Worm (Caenorhabditis elegans) whole organism, L1 larva: ENCODE data around the gene gst-33.

ENCODE experiments used
- C34B4.2 ChIP-seq: sonication (generic microtip); optimal IDR thresholded peaks from 2 replicates; lab custom pipeline; 2017; ENCODE audit warnings: mild to moderate bottlenecking, missing genetic modification characterization, missing compliant biosample characterization
- F16B12.6 ChIP-seq: fragments of 150-350 bp; optimal IDR thresholded peaks from 2 replicates; lab custom pipeline; 2014; ENCODE audit warnings: missing biosample characterization, missing genetic modification characterization
- Y116A8C.19 ChIP-seq: sonication (generic microtip); optimal IDR thresholded peaks from 2 replicates; lab custom pipeline; 2016; ENCODE audit warnings: missing compliant biosample characterization, missing genetic modification characterization, borderline replicate concordance
- alr-1 ChIP-seq: fragments of 200-800 bp; sonication (Bioruptor generic); optimal IDR thresholded peaks from 2 replicates; lab custom pipeline; 2018; ENCODE audit warnings: borderline replicate concordance, mild to moderate bottlenecking, missing genetic modification characterization, missing compliant biosample characterization
- ama-1 ChIP-seq: fragments of 150-350 bp; optimal IDR thresholded peaks from 2 replicates; lab custom pipeline; 2014
- ceh-8 ChIP-seq: fragments of 200-800 bp; sonication (Bioruptor generic); optimal IDR thresholded peaks from 2 replicates; lab custom pipeline; 2018; ENCODE audit warnings: mild to moderate bottlenecking, missing genetic modification characterization, moderate library complexity, missing compliant biosample characterization
- ceh-90 ChIP-seq: sonication (generic microtip); optimal IDR thresholded peaks from 2 replicates; lab custom pipeline; 2016; ENCODE audit warnings: missing genetic modification characterization, missing compliant biosample characterization
- dpl-1 ChIP-seq, 3 experiments: fragments of 150-350 bp in 2 of 3; sonication (generic microtip) in 1 of 3; optimal IDR thresholded peaks; 2 replicates each; lab custom pipeline; 2014 to 2017; ENCODE audit warnings: missing biosample characterization in 3 of 3, missing genetic modification characterization in 3 of 3, missing genetic modification reagents in 3 of 3
- efl-1 ChIP-seq, 4 experiments: fragments of 150-350 bp; optimal IDR thresholded peaks in 3 of 4; peaks in 1 of 4; 1 replicate in 1 of 4; 2 replicates in 3 of 4; lab custom pipeline; 2014; ENCODE audit warnings: missing biosample characterization in 2 of 4, missing genetic modification characterization in 2 of 4, missing genetic modification reagents in 2 of 4
- ets-5 ChIP-seq: fragments of 200-800 bp; sonication (Bioruptor generic); IDR thresholded peaks from 2 replicates; pipeline ENCODE4 v1.3.6; 2022; ENCODE audit warnings: missing genetic modification characterization, missing compliant biosample characterization
- fkh-10 ChIP-seq: sonication (generic microtip); optimal IDR thresholded peaks from 2 replicates; lab custom pipeline; 2017; ENCODE audit warnings: missing biosample characterization, missing genetic modification reagents, missing genetic modification characterization
- fos-1 ChIP-seq: fragments of 150-350 bp; optimal IDR thresholded peaks from 2 replicates; lab custom pipeline; 2014; ENCODE audit warnings: missing biosample characterization, missing genetic modification characterization
- hlh-17 ChIP-seq: fragments of 200-800 bp; sonication (Bioruptor generic); optimal IDR thresholded peaks from 2 replicates; lab custom pipeline; 2018; ENCODE audit warnings: missing genetic modification characterization, mild to moderate bottlenecking, missing compliant biosample characterization, moderate library complexity, borderline replicate concordance
- hpl-2 ChIP-seq: fragments of 150-350 bp; optimal IDR thresholded peaks from 2 replicates; lab custom pipeline; 2014; ENCODE audit warnings: missing biosample characterization, missing genetic modification reagents, missing genetic modification characterization
- isw-1 ChIP-seq: fragments of 200-800 bp; sonication (Bioruptor generic); IDR thresholded peaks from 2 replicates; pipeline ENCODE4 v1.3.6; 2022; ENCODE audit warnings: missing genetic modification characterization, missing compliant biosample characterization
- lir-3 ChIP-seq: sonication (generic microtip); optimal IDR thresholded peaks from 2 replicates; lab custom pipeline; 2016; ENCODE audit warnings: mild to moderate bottlenecking, missing genetic modification characterization, moderate library complexity, missing compliant biosample characterization; ENCODE audit not compliant: poor library complexity
- mdl-1 ChIP-seq, 2 experiments: fragments of 150-350 bp; optimal IDR thresholded peaks; 2 replicates each; lab custom pipeline; 2014 to 2017; ENCODE audit warnings: missing biosample characterization in 2 of 2, missing genetic modification characterization in 2 of 2, inconsistent platforms in 1 of 2
- mep-1 ChIP-seq: fragments of 150-350 bp; optimal IDR thresholded peaks from 2 replicates; lab custom pipeline; 2014; ENCODE audit warnings: missing biosample characterization, missing genetic modification characterization
- nhr-11 ChIP-seq: fragments of 150-350 bp; optimal IDR thresholded peaks from 2 replicates; lab custom pipeline; 2014; ENCODE audit warnings: missing biosample characterization, missing genetic modification characterization
- nhr-84 ChIP-seq: sonication (generic microtip); optimal IDR thresholded peaks from 2 replicates; lab custom pipeline; 2017; ENCODE audit warnings: missing biosample characterization, missing genetic modification characterization
- nhr-85 ChIP-seq: sonication (generic microtip); peaks from one replicate; lab custom pipeline; 2016; ENCODE audit warnings: missing genetic modification characterization, inconsistent platforms, missing compliant biosample characterization
- rnt-1 ChIP-seq: sonication (generic microtip); optimal IDR thresholded peaks from 2 replicates; lab custom pipeline; 2016; ENCODE audit warnings: mild to moderate bottlenecking, missing genetic modification characterization, moderate library complexity, missing compliant biosample characterization
- snpc-4 ChIP-seq: fragments of 150-350 bp; optimal IDR thresholded peaks from 2 replicates; lab custom pipeline; 2014; ENCODE audit warnings: missing biosample characterization, missing genetic modification characterization
- snu-23 ChIP-seq: sonication (generic microtip); optimal IDR thresholded peaks from 2 replicates; lab custom pipeline; 2016; ENCODE audit warnings: missing genetic modification characterization, missing compliant biosample characterization
- sox-4 ChIP-seq: sonication (generic microtip); optimal IDR thresholded peaks from 2 replicates; lab custom pipeline; 2016; ENCODE audit warnings: missing genetic modification characterization, missing compliant biosample characterization
- swsn-7 ChIP-seq: sonication (generic microtip); optimal IDR thresholded peaks from 2 replicates; lab custom pipeline; 2016; ENCODE audit warnings: missing genetic modification characterization, missing compliant biosample characterization
- tlp-1 ChIP-seq: fragments of 150-350 bp; optimal IDR thresholded peaks from 2 replicates; lab custom pipeline; 2014; ENCODE audit warnings: missing biosample characterization, missing genetic modification characterization
- unc-62 ChIP-seq: fragments of 150-350 bp; optimal IDR thresholded peaks from 2 replicates; lab custom pipeline; 2014; ENCODE audit warnings: missing biosample characterization, missing genetic modification reagents, missing genetic modification characterization
- unc-98 ChIP-seq: fragments of 200-800 bp; sonication (Bioruptor generic); IDR thresholded peaks from 2 replicates; pipeline ENCODE4 v1.3.6; 2022; ENCODE audit warnings: missing genetic modification characterization, missing compliant biosample characterization
- xbp-1 ChIP-seq: sonication (generic microtip); optimal IDR thresholded peaks from 2 replicates; lab custom pipeline; 2016; ENCODE audit warnings: missing genetic modification characterization, missing compliant biosample characterization
- zag-1 ChIP-seq: fragments of 150-350 bp; optimal IDR thresholded peaks from 2 replicates; lab custom pipeline; 2014; ENCODE audit warnings: missing biosample characterization, missing genetic modification characterization
- zip-4 ChIP-seq: fragments of 200-800 bp; sonication (Bioruptor generic); optimal IDR thresholded peaks from 2 replicates; lab custom pipeline; 2018; ENCODE audit warnings: mild to moderate bottlenecking, missing genetic modification characterization, moderate library complexity, missing compliant biosample characterization
- ztf-11 ChIP-seq, 2 experiments: sonication (generic microtip); optimal IDR thresholded peaks; 2 replicates each; lab custom pipeline; 2016 to 2017; ENCODE audit warnings: missing genetic modification characterization in 2 of 2, missing biosample characterization in 1 of 2, missing compliant biosample characterization in 1 of 2
- ztf-4 ChIP-seq: fragments of 150-350 bp; optimal IDR thresholded peaks from 2 replicates; lab custom pipeline; 2014; ENCODE audit warnings: missing biosample characterization, missing genetic modification characterization

The gst-33 gene

DNA sequence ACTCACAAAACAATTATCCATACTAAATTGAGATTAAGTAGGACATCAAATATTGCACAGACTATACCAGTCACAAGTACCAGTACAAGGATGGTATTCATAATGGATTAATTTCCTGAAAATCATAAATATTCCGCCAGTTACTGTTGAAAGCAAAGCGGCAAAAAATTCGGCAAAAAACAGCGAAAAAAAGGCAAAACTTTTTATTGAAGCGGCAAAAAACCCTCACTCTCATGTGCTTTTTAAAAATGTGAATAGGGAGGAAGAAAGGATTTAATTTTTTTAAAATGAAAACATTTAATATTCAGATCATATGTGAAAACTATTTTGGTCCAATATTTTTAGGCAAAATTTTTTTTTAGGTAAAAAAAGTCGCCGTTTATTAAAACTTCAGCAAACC, 2.4 kb upstream of the gst-33 start, which contains the start of gene srbc-29:
Gene srbc-29 (minus strand): TSS at position 101 of the 400 bp plus-strand sequence.
- TF ChIP-seq ama-1 (lab: Kevin White, UChicago) = no peak
- no peak for TF ChIP-seq nhr-85
- TF ChIP-seq fkh-10 (GFP tag; lab: Kevin White, UChicago) = no peak
- no peak for TF ChIP-seq dpl-1 (GFP tag; optimal IDR thresholded peaks at IDR 0.05; lab: Kevin White, UChicago)
- TF ChIP-seq mdl-1 (tag; optimal IDR thresholded peaks at IDR 0.05; lab: Kevin White, UChicago) = no peak
- no peak for TF ChIP-seq F16B12.6 (tag; lab: Kevin White, UChicago)
- no peak for TF ChIP-seq C34B4.2 (tag; lab: Kevin White, UChicago)
- no peak for TF ChIP-seq hpl-2 (GFP tag; lab: Kevin White, UChicago)
- TF ChIP-seq nhr-11 (tag; lab: Kevin White, UChicago) = no peak
- no peak for TF ChIP-seq rnt-1 (tag; lab: Kevin White, UChicago)
- no peak for TF ChIP-seq hlh-17 (GFP tag; lab: Kevin White, UChicago)
- no peak for TF ChIP-seq lir-3 (tag; lab: Kevin White, UChicago)
- no peak for TF ChIP-seq alr-1 (tag; lab: Kevin White, UChicago)
- TF ChIP-seq tlp-1 (tag; lab: Kevin White, UChicago) = no peak
- no peak for TF ChIP-seq ceh-8 (GFP tag; lab: Kevin White, UChicago)
- TF ChIP-seq zag-1 (tag; lab: Kevin White, UChicago) = no peak
- no peak for TF ChIP-seq ets-5 (GFP tag; lab: Robert Waterston, UW)

DNA sequence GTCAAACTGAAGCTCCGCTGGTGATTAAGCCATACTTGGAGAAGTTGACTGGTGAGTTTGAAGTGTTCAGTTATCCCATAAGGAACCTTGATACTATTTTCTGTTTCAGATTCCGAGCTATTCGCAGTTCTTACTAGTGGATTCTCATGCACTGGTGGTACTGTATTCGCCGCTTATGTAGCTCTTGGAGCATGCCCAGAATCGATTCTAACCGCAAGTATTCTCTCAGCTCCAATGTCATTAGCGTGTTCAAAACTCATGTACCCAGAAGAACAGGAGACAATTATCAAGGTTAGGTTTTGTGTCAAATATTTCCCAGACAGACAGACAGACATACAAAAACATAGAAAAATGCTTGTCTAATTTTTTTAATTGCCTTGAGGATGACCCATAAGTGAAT, 3.5 kb downstream of the gst-33 start:
- TF ChIP-seq Y116A8C.19 (tag; lab: Kevin White, UChicago) (no peak), ceh-90 (tag; lab: Kevin White, UChicago) (no peak), isw-1 (GFP tag; lab: Robert Waterston, UW) (no peak)

DNA sequence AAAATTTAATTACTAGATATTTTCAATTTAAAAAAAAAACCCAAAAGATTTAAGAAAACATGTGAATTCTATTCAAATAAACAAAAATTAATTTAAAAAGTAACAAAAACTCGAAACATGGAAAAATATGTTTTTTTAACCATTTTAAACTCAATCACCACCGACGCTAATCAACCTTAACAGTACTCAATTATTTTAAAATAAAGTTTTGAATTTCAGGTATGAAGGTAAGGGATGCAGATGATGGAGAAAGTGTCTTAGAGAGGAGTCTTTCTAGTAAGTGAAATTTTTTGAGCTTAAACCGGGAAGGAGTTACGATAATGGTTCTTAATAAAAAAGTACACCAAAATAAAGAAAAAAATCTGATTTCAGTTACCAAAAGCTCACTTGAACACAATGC, 4.8 kb downstream of the gst-33 start, which contains the start of gene slc-28.1:
Gene slc-28.1 (plus strand): TSS at position 301 of the 400 bp plus-strand sequence.
- TF ChIP-seq ztf-4 (tag; lab: Kevin White, UChicago) (no peak), sox-4 (tag; lab: Kevin White, UChicago) (no peak), F16B12.6 (tag; lab: Kevin White, UChicago) (no peak), efl-1 (optimal IDR thresholded peaks at IDR 0.05; lab: Kevin White, UChicago) (no peak), efl-1 (GFP tag; optimal IDR thresholded peaks at IDR 0.05 in 1 of 2; lab: Kevin White, UChicago) (peak in 1 of 2 experiments; percentile 34)

DNA sequence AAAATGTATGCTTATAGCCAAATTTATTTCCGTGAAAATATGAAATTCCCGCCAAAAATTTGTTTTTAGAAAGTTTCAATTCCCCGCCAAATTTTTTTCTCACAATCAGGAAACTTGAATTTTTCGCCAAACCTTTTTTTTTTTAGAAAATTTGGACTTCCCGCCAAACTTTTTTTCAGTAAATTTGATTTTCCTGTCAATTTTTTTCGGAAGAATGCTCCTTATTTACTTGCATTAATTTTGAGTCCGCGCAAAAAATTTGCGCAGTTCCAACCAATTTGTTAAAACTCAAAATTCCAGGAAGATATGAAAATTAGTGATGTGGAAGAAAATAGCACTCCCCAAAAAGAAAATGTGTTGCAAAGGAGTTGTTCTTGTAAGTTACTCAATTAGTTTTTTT, 8.4 kb downstream of the gst-33 start, which contains the start of gene slc-28.2:
Gene slc-28.2 (plus strand): TSS at position 301 of the 400 bp plus-strand sequence.
- TF ChIP-seq snu-23 (no peak), nhr-84 (tag; lab: Kevin White, UChicago) (no peak), ceh-8 (GFP tag; lab: Kevin White, UChicago) (no peak), snpc-4 (tag; lab: Kevin White, UChicago) (no peak), mdl-1 (tag; optimal IDR thresholded peaks at IDR 0.05; lab: Kevin White, UChicago) (no peak), xbp-1 (tag; lab: Kevin White, UChicago) (no peak), C34B4.2 (tag; lab: Kevin White, UChicago) (no peak), unc-62 (GFP tag; lab: Kevin White, UChicago) (no peak), zip-4 (GFP tag; lab: Kevin White, UChicago) (no peak), fos-1 (tag; lab: Kevin White, UChicago) (no peak), unc-98 (GFP tag; lab: Robert Waterston, UW) (no peak)

DNA sequence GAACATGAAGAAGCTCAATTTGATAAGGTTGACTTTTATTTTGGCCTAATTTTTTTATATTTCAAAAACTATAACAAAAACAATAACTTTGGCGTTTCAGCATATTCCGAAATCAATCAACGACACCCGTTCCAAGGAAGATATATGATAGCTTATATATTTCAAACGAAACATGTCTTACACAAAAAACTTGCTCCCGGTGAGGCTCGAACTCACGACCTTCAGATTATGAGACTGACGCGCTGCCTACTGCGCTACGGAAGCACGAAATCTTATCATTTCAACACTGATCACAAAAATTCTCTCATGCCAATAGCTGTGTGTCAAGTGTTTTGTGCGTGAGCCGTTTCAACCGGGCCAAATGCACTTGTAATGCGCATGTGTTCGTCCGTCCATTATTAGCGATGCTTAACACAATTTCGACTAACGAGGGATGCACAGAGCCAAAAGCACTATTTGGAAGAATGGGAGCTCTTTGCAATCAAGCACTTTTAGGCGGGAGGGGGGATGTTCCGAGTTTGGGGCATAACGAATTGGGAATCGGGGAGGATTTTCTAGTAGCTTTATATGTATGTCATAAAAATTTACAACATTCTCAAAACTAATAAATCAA, 13.1 kb downstream of the gst-33 start:
- TF ChIP-seq mep-1 (tag; lab: Kevin White, UChicago) (no peak), efl-1 (optimal IDR thresholded peaks at IDR 0.05; lab: Kevin White, UChicago) (no peak), efl-1 (GFP tag; optimal IDR thresholded peaks at IDR 0.05 in 1 of 2; lab: Kevin White, UChicago) (peak in 1 of 2 experiments; percentile 55), ztf-11 (tag; optimal IDR thresholded peaks at IDR 0.05; lab: Kevin White, UChicago) (no peak), swsn-7 (tag; lab: Kevin White, UChicago) (no peak), ceh-90 (tag; lab: Kevin White, UChicago) (no peak), ama-1 (lab: Kevin White, UChicago) (no peak)
